Worm (Caenorhabditis elegans) whole organism, late embryonic: ENCODE measurements around the gene unc-44.
A peak's percentile ranks its signal among the peaks of the same experiment; 100 is the strongest.

ENCODE experiments used
- C38D4.7 ChIP-seq: fragments of 200-800 bp; sonication (Bioruptor generic); optimal IDR thresholded peaks from 2 replicates; lab custom pipeline; 2018; ENCODE audit warnings: mild to moderate bottlenecking, missing genetic modification characterization, moderate library complexity, missing compliant biosample characterization
- K02D7.2 ChIP-seq: sonication (generic microtip); optimal IDR thresholded peaks from 2 replicates; lab custom pipeline; 2017; ENCODE audit warnings: mild to moderate bottlenecking, missing genetic modification characterization, missing compliant biosample characterization
- Y22D7AL.16 ChIP-seq: sonication (generic microtip); optimal IDR thresholded peaks from 2 replicates; lab custom pipeline; 2016; ENCODE audit warnings: missing genetic modification characterization, missing compliant biosample characterization
- ahr-1 ChIP-seq: sonication (generic microtip); optimal IDR thresholded peaks from 2 replicates; lab custom pipeline; 2016; ENCODE audit warnings: missing genetic modification characterization, missing compliant biosample characterization
- ceh-14 ChIP-seq: sonication (generic microtip); optimal IDR thresholded peaks from 2 replicates; lab custom pipeline; 2016; ENCODE audit warnings: missing genotype, missing genetic modification characterization, missing compliant biosample characterization
- ceh-18 ChIP-seq: sonication (generic microtip); optimal IDR thresholded peaks from 2 replicates; lab custom pipeline; 2016; ENCODE audit warnings: missing genetic modification characterization, missing compliant biosample characterization
- ceh-22 ChIP-seq: sonication (generic microtip); optimal IDR thresholded peaks from 2 replicates; lab custom pipeline; 2017; ENCODE audit warnings: missing biosample characterization, missing genetic modification characterization
- ceh-45 ChIP-seq: fragments of 200-800 bp; sonication (Bioruptor generic); IDR thresholded peaks from 2 replicates; pipeline ENCODE4 v1.3.6; 2022; ENCODE audit warnings: missing genetic modification reagents, missing genetic modification characterization, missing compliant biosample characterization
- ceh-48 ChIP-seq: sonication (generic microtip); optimal IDR thresholded peaks from 2 replicates; lab custom pipeline; 2016; ENCODE audit warnings: missing genetic modification characterization, inconsistent platforms, missing compliant biosample characterization
- ceh-6 ChIP-seq: fragments of 200-800 bp; sonication (Bioruptor generic); optimal IDR thresholded peaks from 2 replicates; lab custom pipeline; 2018; ENCODE audit warnings: mild to moderate bottlenecking, missing genetic modification characterization, missing compliant biosample characterization
- ceh-9 ChIP-seq: sonication (generic microtip); optimal IDR thresholded peaks from 2 replicates; lab custom pipeline; 2016; ENCODE audit warnings: mild to moderate bottlenecking, missing genetic modification characterization, inconsistent platforms, missing compliant biosample characterization
- che-1 ChIP-seq: sonication (generic microtip); optimal IDR thresholded peaks from 2 replicates; lab custom pipeline; 2016; ENCODE audit warnings: mild to moderate bottlenecking, missing genetic modification characterization, missing compliant biosample characterization
- dve-1 ChIP-seq: sonication (generic microtip); optimal IDR thresholded peaks from 2 replicates; lab custom pipeline; 2017; ENCODE audit warnings: antibody characterized with exemption, mild to moderate bottlenecking, missing genetic modification characterization, missing compliant biosample characterization
- ets-4 ChIP-seq: sonication (generic microtip); optimal IDR thresholded peaks from 2 replicates; lab custom pipeline; 2016; ENCODE audit warnings: missing genetic modification characterization, missing compliant biosample characterization
- fax-1 ChIP-seq: sonication (generic microtip); optimal IDR thresholded peaks from 2 replicates; lab custom pipeline; 2016; ENCODE audit warnings: missing genotype, missing genetic modification characterization, missing compliant biosample characterization
- fkh-6 ChIP-seq: sonication (generic microtip); optimal IDR thresholded peaks from 2 replicates; lab custom pipeline; 2016; ENCODE audit warnings: missing genetic modification characterization, missing compliant biosample characterization
- hlh-13 ChIP-seq: fragments of 200-800 bp; sonication (Bioruptor generic); optimal IDR thresholded peaks from 2 replicates; lab custom pipeline; 2018; ENCODE audit warnings: mild to moderate bottlenecking, missing genetic modification characterization, missing compliant biosample characterization
- hlh-30 ChIP-seq: sonication (generic microtip); optimal IDR thresholded peaks from 2 replicates; lab custom pipeline; 2017; ENCODE audit warnings: antibody characterized with exemption, missing genetic modification characterization, missing compliant biosample characterization; ENCODE audit not compliant: insufficient read depth
- hlh-6 ChIP-seq: sonication (generic microtip); optimal IDR thresholded peaks from 2 replicates; lab custom pipeline; 2016; ENCODE audit warnings: missing genotype, missing genetic modification characterization, missing compliant biosample characterization
- lim-6 ChIP-seq: sonication (generic microtip); optimal IDR thresholded peaks from 2 replicates; lab custom pipeline; 2016; ENCODE audit warnings: missing genetic modification characterization, missing compliant biosample characterization
- lin-11 ChIP-seq: fragments of 200-800 bp; sonication (Bioruptor generic); optimal IDR thresholded peaks from 2 replicates; lab custom pipeline; 2018; ENCODE audit warnings: mild to moderate bottlenecking, missing genetic modification characterization, missing compliant biosample characterization
- madf-2 ChIP-seq: sonication (generic microtip); optimal IDR thresholded peaks from 2 replicates; lab custom pipeline; 2017; ENCODE audit warnings: missing genetic modification characterization, missing compliant biosample characterization
- mec-3 ChIP-seq: sonication (generic microtip); optimal IDR thresholded peaks from 2 replicates; lab custom pipeline; 2016; ENCODE audit warnings: borderline replicate concordance, missing genetic modification characterization, missing compliant biosample characterization
- nfya-1 ChIP-seq: sonication (generic microtip); optimal IDR thresholded peaks from 2 replicates; lab custom pipeline; 2017; ENCODE audit warnings: missing genetic modification characterization, mild to moderate bottlenecking, missing compliant biosample characterization, antibody characterized with exemption, moderate library complexity
- nhr-11 ChIP-seq: fragments of 150-350 bp; optimal IDR thresholded peaks from 2 replicates; lab custom pipeline; 2014; ENCODE audit warnings: missing biosample characterization, missing genetic modification characterization
- nhr-232 ChIP-seq: sonication (generic microtip); optimal IDR thresholded peaks from 2 replicates; lab custom pipeline; 2016; ENCODE audit warnings: missing genetic modification characterization, missing compliant biosample characterization
- npax-4 ChIP-seq: sonication (generic microtip); optimal IDR thresholded peaks from 2 replicates; lab custom pipeline; 2016; ENCODE audit warnings: missing genetic modification characterization, missing compliant biosample characterization
- pat-9 ChIP-seq: fragments of 200-800 bp; sonication (Bioruptor generic); optimal IDR thresholded peaks from 2 replicates; lab custom pipeline; 2018; ENCODE audit warnings: mild to moderate bottlenecking, missing genetic modification characterization, moderate library complexity, missing compliant biosample characterization
- pax-1 ChIP-seq: fragments of 150-350 bp; optimal IDR thresholded peaks from 2 replicates; lab custom pipeline; 2014; ENCODE audit warnings: missing biosample characterization, missing genetic modification characterization
- pha-4 ChIP-seq: fragments of 150-350 bp; optimal IDR thresholded peaks from 2 replicates; lab custom pipeline; 2018; ENCODE audit warnings: missing biosample characterization, missing genetic modification reagents, missing genetic modification characterization
- pros-1 ChIP-seq: fragments of 150-350 bp; optimal IDR thresholded peaks from 2 replicates; lab custom pipeline; 2014; ENCODE audit warnings: missing biosample characterization, missing genetic modification reagents, missing genetic modification characterization
- rnt-1 ChIP-seq: sonication (generic microtip); optimal IDR thresholded peaks from 2 replicates; lab custom pipeline; 2016; ENCODE audit warnings: missing genetic modification characterization, missing compliant biosample characterization
- sdc-2 ChIP-seq: sonication (generic microtip); optimal IDR thresholded peaks from 2 replicates; lab custom pipeline; 2016; ENCODE audit warnings: missing genotype, missing genetic modification characterization, missing compliant biosample characterization
- sox-4 ChIP-seq: sonication (generic microtip); optimal IDR thresholded peaks from 2 replicates; lab custom pipeline; 2017; ENCODE audit warnings: mild to moderate bottlenecking, missing genetic modification characterization, inconsistent platforms, missing compliant biosample characterization
- ttx-3 ChIP-seq: sonication (generic microtip); optimal IDR thresholded peaks from 2 replicates; lab custom pipeline; 2016; ENCODE audit warnings: missing genetic modification reagents, missing genetic modification characterization, missing compliant biosample characterization
- unc-55 ChIP-seq: sonication (generic microtip); optimal IDR thresholded peaks from 2 replicates; lab custom pipeline; 2017; ENCODE audit warnings: missing biosample characterization, missing genetic modification reagents, missing genetic modification characterization
- unc-86 ChIP-seq: sonication (generic microtip); optimal IDR thresholded peaks from 2 replicates; lab custom pipeline; 2016; ENCODE audit warnings: missing genetic modification characterization, missing compliant biosample characterization
- zip-5 ChIP-seq: sonication (generic microtip); optimal IDR thresholded peaks from 2 replicates; lab custom pipeline; 2016; ENCODE audit warnings: missing genetic modification characterization, missing compliant biosample characterization

The unc-44 gene

DNA sequence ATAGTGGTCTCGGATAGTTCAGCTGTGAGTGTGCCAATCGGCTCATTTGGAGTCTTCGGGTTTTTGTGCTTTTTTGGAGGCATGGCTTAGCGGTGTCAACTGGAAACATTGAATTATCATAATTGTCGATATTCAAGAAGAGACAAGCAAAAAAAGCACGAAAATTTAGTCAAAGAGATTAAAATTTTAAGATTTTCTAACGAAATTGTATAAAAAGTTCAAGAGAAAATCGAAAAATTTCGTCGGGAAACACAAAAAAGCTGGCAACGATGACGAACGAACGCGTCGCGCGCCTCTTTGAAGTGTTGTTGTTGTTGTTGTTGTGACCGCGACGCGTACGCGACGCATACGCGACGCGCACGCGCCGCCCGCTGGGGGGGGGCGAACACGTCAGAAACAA lies 36.2 kb downstream of the unc-44 start, which contains the start of gene C46G7.5:
Gene C46G7.5 (minus strand): TSS at position 101 of the 400 bp plus-strand sequence.
- TF ChIP-seq che-1 (tag; lab: Kevin White, UChicago) = no peak
- no peak for TF ChIP-seq mec-3 (tag; lab: Kevin White, UChicago)
- no peak for TF ChIP-seq ceh-6 (GFP tag; lab: Kevin White, UChicago)
- TF ChIP-seq ceh-22 (tag; lab: Kevin White, UChicago) = no peak
- TF ChIP-seq rnt-1 (tag; lab: Kevin White, UChicago) = no peak
- no peak for TF ChIP-seq ceh-45 (GFP tag; lab: Robert Waterston, UW)
- TF ChIP-seq madf-2 (tag; lab: Kevin White, UChicago) = no peak
- TF ChIP-seq zip-5 (tag; lab: Kevin White, UChicago) = no peak
- TF ChIP-seq fkh-6 (tag; lab: Kevin White, UChicago) = no peak
- TF ChIP-seq pat-9 (tag; lab: Kevin White, UChicago) = no peak
- TF ChIP-seq ttx-3 (tag; lab: Kevin White, UChicago) = no peak
- no peak for TF ChIP-seq Y22D7AL.16 (tag; lab: Kevin White, UChicago)
- TF ChIP-seq nhr-11 (tag; lab: Kevin White, UChicago) = no peak
- no peak for TF ChIP-seq pros-1 (tag; lab: Kevin White, UChicago)
- no peak for TF ChIP-seq C38D4.7
- no peak for TF ChIP-seq sdc-2 (tag; lab: Kevin White, UChicago)

DNA sequence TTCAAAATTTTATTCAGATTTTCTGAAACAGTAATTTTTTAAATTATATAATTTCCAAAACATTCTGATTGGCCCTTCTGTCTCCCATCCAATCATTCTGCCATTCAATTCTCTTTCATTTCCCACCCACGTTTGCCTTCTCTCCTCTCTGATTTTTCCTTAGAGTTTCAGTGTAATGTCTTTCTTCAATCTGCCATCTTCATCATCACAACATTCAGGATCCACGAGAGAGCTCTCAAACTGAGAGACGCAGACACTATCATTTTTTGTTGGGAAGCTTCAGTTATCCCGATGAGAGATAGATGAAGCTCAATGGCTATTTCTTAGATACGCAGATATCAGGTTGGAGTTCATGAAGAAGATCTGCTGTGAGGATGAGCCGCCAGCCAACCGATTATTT lies 38.5 kb downstream of the unc-44 start:
- no peak for TF ChIP-seq ets-4 (tag; lab: Kevin White, UChicago)
- no peak for TF ChIP-seq ceh-48 (tag; lab: Kevin White, UChicago)
- no peak for TF ChIP-seq unc-86 (tag; lab: Kevin White, UChicago)
- TF ChIP-seq K02D7.2 (tag; lab: Kevin White, UChicago) = no peak
- TF ChIP-seq che-1 (tag; lab: Kevin White, UChicago) = no peak
- TF ChIP-seq dve-1 (tag; lab: Kevin White, UChicago) = no peak
- no peak for TF ChIP-seq fax-1 (tag; lab: Kevin White, UChicago)
- TF ChIP-seq nfya-1 (tag; lab: Kevin White, UChicago) = peak; percentile 64
- TF ChIP-seq lim-6 = no peak
- no peak for TF ChIP-seq fkh-6 (tag; lab: Kevin White, UChicago)
- TF ChIP-seq ceh-45 (GFP tag; lab: Robert Waterston, UW) = no peak
- no peak for TF ChIP-seq ceh-14 (tag; lab: Kevin White, UChicago)
- no peak for TF ChIP-seq hlh-13
- TF ChIP-seq pax-1 = no peak
- no peak for TF ChIP-seq ahr-1
- no peak for TF ChIP-seq lin-11 (tag; lab: Kevin White, UChicago)
- no peak for TF ChIP-seq ttx-3 (tag; lab: Kevin White, UChicago)
- no peak for TF ChIP-seq hlh-30 (tag; lab: Kevin White, UChicago)
- TF ChIP-seq ceh-18 (tag; lab: Kevin White, UChicago) = peak; percentile 52
- no peak for TF ChIP-seq hlh-6 (tag; lab: Kevin White, UChicago)
- no peak for TF ChIP-seq npax-4 (tag; lab: Kevin White, UChicago)
- TF ChIP-seq ceh-22 (tag; lab: Kevin White, UChicago) = no peak
- TF ChIP-seq pha-4 = no peak
- no peak for TF ChIP-seq ceh-9 (tag; lab: Kevin White, UChicago)
- TF ChIP-seq unc-55 = peak; percentile 75

DNA sequence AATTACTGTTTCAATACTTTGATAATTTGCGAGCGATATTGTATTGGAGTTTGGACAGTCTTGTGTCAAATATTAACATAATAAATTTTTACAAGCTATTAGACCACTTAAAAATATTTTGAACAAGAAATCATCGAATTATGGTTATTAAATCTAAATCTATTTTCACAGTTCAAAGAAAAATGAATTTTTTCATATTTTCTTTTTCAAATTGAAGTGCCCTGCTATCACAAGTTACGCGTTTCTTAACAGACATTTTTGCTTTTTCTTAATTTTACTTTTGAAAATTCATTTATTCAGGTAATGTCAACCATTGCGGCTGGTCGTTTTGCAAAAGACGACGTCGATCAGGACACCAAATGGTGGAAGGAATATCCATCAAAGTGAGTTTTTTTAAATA lies 39.5 kb downstream of the unc-44 start, which contains the start of gene C46G7.2:
Gene C46G7.2 (plus strand): TSS at position 301 of the 400 bp plus-strand sequence.
- TF ChIP-seq sox-4 (tag; lab: Kevin White, UChicago) (no peak), nhr-232 (no peak)
- TF ChIP-seq, all 69 proteins: peak for 0
